4 worm cellular contexts compared by ENCODE assay signal in genomic region chrIII:2578563-2578962, ce11.
TF ChIP-seq lines count a peak whose summit lies in the region.

No protein-coding gene starts in this region.

TF ChIP-seq in whole organism, L1 larva, 84 proteins besides CTCF, POLR2A, EP300 and RAD21 (continued from another document and continues in another):
- TF ChIP-seq lin-14 (GFP tag; optimal IDR thresholded peaks at IDR 0.05; lab: Kevin White, UChicago) (peak; percentile 83), ceh-82 (tag; optimal IDR thresholded peaks at IDR 0.05; lab: Kevin White, UChicago) (peak in 2 of 3 experiments; percentile 48 to 54), ceh-8 (GFP tag; optimal IDR thresholded peaks at IDR 0.05; lab: Kevin White, UChicago) (no peak), pqm-1 (tag; optimal IDR thresholded peaks at IDR 0.05; lab: Kevin White, UChicago) (no peak), egl-27 (tag; optimal IDR thresholded peaks at IDR 0.05; lab: Kevin White, UChicago) (no peak), nhr-77 (tag; optimal IDR thresholded peaks at IDR 0.05; lab: Kevin White, UChicago) (no peak), aha-1 (tag; optimal IDR thresholded peaks at IDR 0.05; lab: Kevin White, UChicago) (no peak), hpl-2 (GFP tag; optimal IDR thresholded peaks at IDR 0.05; lab: Kevin White, UChicago) (no peak), sptf-1 (tag; optimal IDR thresholded peaks at IDR 0.05; lab: Kevin White, UChicago) (no peak), ceh-90 (tag; optimal IDR thresholded peaks at IDR 0.05; lab: Kevin White, UChicago) (no peak), snpc-4 (tag; optimal IDR thresholded peaks at IDR 0.05; lab: Kevin White, UChicago) (no peak), grh-1 (GFP tag; IDR thresholded peaks at IDR 0.05; lab: Robert Waterston, UW) (no peak), lin-35 (GFP tag; optimal IDR thresholded peaks at IDR 0.05; lab: Kevin White, UChicago) (peak; percentile 49 to 66), nhr-12 (tag; optimal IDR thresholded peaks at IDR 0.05; lab: Kevin White, UChicago) (no peak), unc-130 (tag; optimal IDR thresholded peaks at IDR 0.05; lab: Kevin White, UChicago) (no peak), mab-9 (GFP tag; IDR thresholded peaks at IDR 0.05; lab: Robert Waterston, UW) (no peak), nhr-85 (tag; lab: Kevin White, UChicago) (peak; percentile 69), F16B12.6 (tag; optimal IDR thresholded peaks at IDR 0.05; lab: Kevin White, UChicago) (no peak), skn-1 (tag; optimal IDR thresholded peaks at IDR 0.05; lab: Kevin White, UChicago) (peak; percentile 4), mef-2 (tag; optimal IDR thresholded peaks at IDR 0.05; lab: Kevin White, UChicago) (no peak), nhr-71 (tag; optimal IDR thresholded peaks at IDR 0.05; lab: Kevin White, UChicago) (peak; percentile 80), vab-15 (tag; optimal IDR thresholded peaks at IDR 0.05; lab: Kevin White, UChicago) (no peak), nhr-28 (tag; optimal IDR thresholded peaks at IDR 0.05; lab: Kevin White, UChicago) (no peak), lsy-2 (tag; optimal IDR thresholded peaks at IDR 0.05; lab: Kevin White, UChicago) (peak; percentile 76 to 77), jun-1 (tag; optimal IDR thresholded peaks at IDR 0.05; lab: Kevin White, UChicago) (peak; percentile 15), dpl-1 (GFP tag; optimal IDR thresholded peaks at IDR 0.05; lab: Kevin White, UChicago) (peak in 2 of 3 experiments; percentile 51 to 53), lin-39 (tag; optimal IDR thresholded peaks at IDR 0.05; lab: Kevin White, UChicago) (no peak), efl-3 (GFP tag; optimal IDR thresholded peaks at IDR 0.05; lab: Kevin White, UChicago) (no peak), nhr-47 (tag; optimal IDR thresholded peaks at IDR 0.05; lab: Kevin White, UChicago) (peak; percentile 63), C04F5.9 (tag; optimal IDR thresholded peaks at IDR 0.05; lab: Kevin White, UChicago) (no peak), nhr-76 (tag; optimal IDR thresholded peaks at IDR 0.05; lab: Kevin White, UChicago) (no peak), pag-3 (tag; optimal IDR thresholded peaks at IDR 0.05; lab: Kevin White, UChicago; ENCODE audit: borderline replicate concordance, insufficient read depth) (no peak), dsc-1 (tag; optimal IDR thresholded peaks at IDR 0.05; lab: Kevin White, UChicago) (peak; percentile 28), sup-37 (GFP tag; optimal IDR thresholded peaks at IDR 0.05; lab: Kevin White, UChicago) (no peak)

TF ChIP-seq in whole organism, L2 larva, 48 proteins besides CTCF, POLR2A, EP300 and RAD21 (continued from another document):
- TF ChIP-seq gmeb-1 (tag; optimal IDR thresholded peaks at IDR 0.05; lab: Kevin White, UChicago) (peak; percentile 53), lsy-2 (tag; optimal IDR thresholded peaks at IDR 0.05; lab: Kevin White, UChicago) (peak in 1 of 2 experiments; percentile 78), skn-1 (tag; optimal IDR thresholded peaks at IDR 0.05; lab: Kevin White, UChicago) (no peak), blmp-1 (tag; optimal IDR thresholded peaks at IDR 0.05; lab: Kevin White, UChicago; ENCODE audit: insufficient read depth) (peak; percentile 71), R02D3.7 (tag; optimal IDR thresholded peaks at IDR 0.05; lab: Kevin White, UChicago) (no peak), unc-55 (GFP tag; optimal IDR thresholded peaks at IDR 0.05; lab: Kevin White, UChicago) (peak; percentile 84), mab-5 (tag; optimal IDR thresholded peaks at IDR 0.05; lab: Kevin White, UChicago) (peak; percentile 21), peb-1 (tag; optimal IDR thresholded peaks at IDR 0.05; lab: Kevin White, UChicago) (no peak), lin-39 (tag; optimal IDR thresholded peaks at IDR 0.05; lab: Kevin White, UChicago) (no peak), C34F6.9 (tag; optimal IDR thresholded peaks at IDR 0.05; lab: Kevin White, UChicago) (peak; percentile 90), nhr-10 (tag; optimal IDR thresholded peaks at IDR 0.05; lab: Kevin White, UChicago) (no peak), nhr-237 (tag; optimal IDR thresholded peaks at IDR 0.05; lab: Kevin White, UChicago) (no peak), nhr-129 (tag; optimal IDR thresholded peaks at IDR 0.05; lab: Kevin White, UChicago) (peak; percentile 39), ama-1 (optimal IDR thresholded peaks at IDR 0.05; lab: Kevin White, UChicago) (no peak), lin-13 (GFP tag; optimal IDR thresholded peaks at IDR 0.05; lab: Kevin White, UChicago) (peak; percentile 59), nhr-77 (tag; optimal IDR thresholded peaks at IDR 0.05; lab: Kevin White, UChicago) (no peak), crh-2 (tag; optimal IDR thresholded peaks at IDR 0.05; lab: Kevin White, UChicago) (peak; percentile 68), ceh-16 (tag; optimal IDR thresholded peaks at IDR 0.05; lab: Kevin White, UChicago) (no peak), lin-11 (tag; optimal IDR thresholded peaks at IDR 0.05; lab: Kevin White, UChicago) (no peak), mdl-1 (tag; optimal IDR thresholded peaks at IDR 0.05; lab: Kevin White, UChicago) (peak; percentile 17 to 29), sma-3 (GFP tag; optimal IDR thresholded peaks at IDR 0.05; lab: Kevin White, UChicago) (peak; percentile 3), fos-1 (tag; optimal IDR thresholded peaks at IDR 0.05; lab: Kevin White, UChicago) (peak; percentile 52), F13H6.1 (tag; optimal IDR thresholded peaks at IDR 0.05; lab: Kevin White, UChicago) (peak; percentile 49)

TF ChIP-seq in whole organism, L3 larva, 47 proteins besides CTCF, POLR2A, EP300 and RAD21 (continued from another document):
- peak; percentile 60 for TF ChIP-seq pha-4 (tag; optimal IDR thresholded peaks at IDR 0.05; lab: Kevin White, UChicago)
- no peak for TF ChIP-seq ceh-16 (tag; optimal IDR thresholded peaks at IDR 0.05; lab: Kevin White, UChicago)
- no peak for TF ChIP-seq nhr-11 (tag; optimal IDR thresholded peaks at IDR 0.05; lab: Kevin White, UChicago)
- no peak for TF ChIP-seq nhr-12 (tag; optimal IDR thresholded peaks at IDR 0.05; lab: Kevin White, UChicago)
- TF ChIP-seq ZK546.5 (tag; optimal IDR thresholded peaks at IDR 0.05; lab: Kevin White, UChicago) = no peak
- peak; percentile 53 for TF ChIP-seq elt-2 (tag; optimal IDR thresholded peaks at IDR 0.05; lab: Kevin White, UChicago)
- no peak for TF ChIP-seq nhr-77 (tag; optimal IDR thresholded peaks at IDR 0.05; lab: Kevin White, UChicago)
- no peak for TF ChIP-seq sea-2 (GFP tag; optimal IDR thresholded peaks at IDR 0.05; lab: Kevin White, UChicago)
- no peak for TF ChIP-seq mml-1 (tag; optimal IDR thresholded peaks at IDR 0.05; lab: Kevin White, UChicago)
- no peak for TF ChIP-seq eor-1 (tag; optimal IDR thresholded peaks at IDR 0.05; lab: Kevin White, UChicago)
- no peak for TF ChIP-seq lsy-12 (tag; optimal IDR thresholded peaks at IDR 0.05; lab: Kevin White, UChicago)
- TF ChIP-seq unc-62 (GFP tag; optimal IDR thresholded peaks at IDR 0.05; lab: Kevin White, UChicago) = no peak
- peak; percentile 27 for TF ChIP-seq pqm-1 (tag; optimal IDR thresholded peaks at IDR 0.05; lab: Kevin White, UChicago)
- no peak for TF ChIP-seq nhr-25 (tag; optimal IDR thresholded peaks at IDR 0.05; lab: Kevin White, UChicago)
- TF ChIP-seq fkh-2 (tag; optimal IDR thresholded peaks at IDR 0.05; lab: Kevin White, UChicago) = no peak
- TF ChIP-seq elt-3 (tag; optimal IDR thresholded peaks at IDR 0.05; lab: Kevin White, UChicago) = no peak
- TF ChIP-seq nhr-237 (tag; optimal IDR thresholded peaks at IDR 0.05; lab: Kevin White, UChicago) = no peak
- no peak for TF ChIP-seq jun-1 (tag; optimal IDR thresholded peaks at IDR 0.05; lab: Kevin White, UChicago)
- TF ChIP-seq nhr-76 (tag; optimal IDR thresholded peaks at IDR 0.05; lab: Kevin White, UChicago) = no peak
- no peak for TF ChIP-seq elt-1 (tag; optimal IDR thresholded peaks at IDR 0.05; lab: Kevin White, UChicago)
- TF ChIP-seq ceh-28 (tag; optimal IDR thresholded peaks at IDR 0.05; lab: Kevin White, UChicago) = peak; percentile 8
- no peak for TF ChIP-seq fkh-10 (GFP tag; optimal IDR thresholded peaks at IDR 0.05; lab: Kevin White, UChicago)
- no peak for TF ChIP-seq mdl-1 (tag; optimal IDR thresholded peaks at IDR 0.05; lab: Kevin White, UChicago)
- TF ChIP-seq daf-12 (tag; optimal IDR thresholded peaks at IDR 0.05; lab: Kevin White, UChicago) = no peak
- no peak for TF ChIP-seq lin-15B (tag; optimal IDR thresholded peaks at IDR 0.05; lab: Kevin White, UChicago)
- TF ChIP-seq nhr-67 (tag; optimal IDR thresholded peaks at IDR 0.05; lab: Kevin White, UChicago) = no peak
- TF ChIP-seq fos-1 (tag; optimal IDR thresholded peaks at IDR 0.05; lab: Kevin White, UChicago) = no peak
- no peak for TF ChIP-seq egl-27 (tag; optimal IDR thresholded peaks at IDR 0.05; lab: Kevin White, UChicago)
- TF ChIP-seq nhr-28 (tag; optimal IDR thresholded peaks at IDR 0.05; lab: Kevin White, UChicago) = no peak
- no peak for TF ChIP-seq snpc-4 (tag; optimal IDR thresholded peaks at IDR 0.05; lab: Kevin White, UChicago)
- TF ChIP-seq unc-39 (tag; optimal IDR thresholded peaks at IDR 0.05; lab: Kevin White, UChicago) = no peak
- no peak for TF ChIP-seq tbx-2 (tag; optimal IDR thresholded peaks at IDR 0.05; lab: Kevin White, UChicago)
- TF ChIP-seq hmg-11 (tag; optimal IDR thresholded peaks at IDR 0.05; lab: Kevin White, UChicago) = peak; percentile 81
- no peak for TF ChIP-seq ztf-4 (tag; optimal IDR thresholded peaks at IDR 0.05; lab: Kevin White, UChicago)
- TF ChIP-seq skn-1 (tag; optimal IDR thresholded peaks at IDR 0.05; lab: Kevin White, UChicago) = no peak

TF ChIP-seq in whole organism, L4 larva, 104 proteins besides CTCF, POLR2A, EP300 and RAD21 (continued from another document and continues in another):
- TF ChIP-seq spr-1 (tag; optimal IDR thresholded peaks at IDR 0.05; lab: Kevin White, UChicago) = no peak
- TF ChIP-seq unc-130 (GFP tag; optimal IDR thresholded peaks at IDR 0.05; lab: Kevin White, UChicago) = no peak
- no peak for TF ChIP-seq nhr-237 (tag; optimal IDR thresholded peaks at IDR 0.05; lab: Kevin White, UChicago)
- TF ChIP-seq T20F7.1 (GFP tag; optimal IDR thresholded peaks at IDR 0.05; lab: Kevin White, UChicago) = peak; percentile 30
- no peak for TF ChIP-seq sdz-12 (GFP tag; optimal IDR thresholded peaks at IDR 0.05; lab: Kevin White, UChicago)
- no peak for TF ChIP-seq ceh-62 (tag; optimal IDR thresholded peaks at IDR 0.05; lab: Kevin White, UChicago)
- no peak for TF ChIP-seq lin-29 (GFP tag; IDR thresholded peaks at IDR 0.05; lab: Robert Waterston, UW)
- TF ChIP-seq lsy-2 (tag; optimal IDR thresholded peaks at IDR 0.05; lab: Kevin White, UChicago) = peak in 1 of 2 experiments; percentile 82
- TF ChIP-seq T26A8.4 (GFP tag; IDR thresholded peaks at IDR 0.05; lab: Robert Waterston, UW) = no peak
- no peak for TF ChIP-seq cey-2 (tag; optimal IDR thresholded peaks at IDR 0.05; lab: Kevin White, UChicago; ENCODE audit: borderline replicate concordance, insufficient read depth)
- TF ChIP-seq aha-1 (tag; lab: Kevin White, UChicago) = no peak
- no peak for TF ChIP-seq php-3 (GFP tag; IDR thresholded peaks at IDR 0.05; lab: Robert Waterston, UW)
- no peak for TF ChIP-seq ceh-44 (GFP tag; IDR thresholded peaks at IDR 0.05; lab: Robert Waterston, UW)
- no peak for TF ChIP-seq Y105C5A.15 (GFP tag; IDR thresholded peaks at IDR 0.05; lab: Robert Waterston, UW)
- TF ChIP-seq zip-11 (GFP tag; IDR thresholded peaks at IDR 0.05; lab: Robert Waterston, UW) = no peak
- TF ChIP-seq ctbp-1 (GFP tag; IDR thresholded peaks at IDR 0.05; lab: Robert Waterston, UW) = no peak
- no peak for TF ChIP-seq ztf-11 (tag; optimal IDR thresholded peaks at IDR 0.05; lab: Kevin White, UChicago)
- no peak for TF ChIP-seq dmd-9 (GFP tag; IDR thresholded peaks at IDR 0.05; lab: Robert Waterston, UW)
- TF ChIP-seq nhr-77 (tag; optimal IDR thresholded peaks at IDR 0.05; lab: Kevin White, UChicago) = no peak
- no peak for TF ChIP-seq hif-1 (tag; optimal IDR thresholded peaks at IDR 0.05; lab: Kevin White, UChicago)
- no peak for TF ChIP-seq D1046.2 (GFP tag; IDR thresholded peaks at IDR 0.05; lab: Robert Waterston, UW)
- no peak for TF ChIP-seq attf-4 (tag; optimal IDR thresholded peaks at IDR 0.05; lab: Kevin White, UChicago)
- peak; percentile 53 for TF ChIP-seq nhr-28 (tag; optimal IDR thresholded peaks at IDR 0.05; lab: Kevin White, UChicago)
- no peak for TF ChIP-seq dpl-1 (GFP tag; optimal IDR thresholded peaks at IDR 0.05; lab: Kevin White, UChicago)
- peak; percentile 45 for TF ChIP-seq mes-2 (tag; optimal IDR thresholded peaks at IDR 0.05; lab: Kevin White, UChicago; ENCODE audit: poor library complexity, severe bottlenecking)
- TF ChIP-seq egl-43 (GFP tag; IDR thresholded peaks at IDR 0.05; lab: Robert Waterston, UW) = no peak
- no peak for TF ChIP-seq ceh-28 (tag; optimal IDR thresholded peaks at IDR 0.05; lab: Kevin White, UChicago)
- 0 out of 2 replicates have a peak, but pooled peaks have one; percentile 26 for TF ChIP-seq hmg-1.1 (GFP tag; IDR thresholded peaks at IDR 0.05; lab: Robert Waterston, UW)
- no peak for TF ChIP-seq fkh-10 (GFP tag; optimal IDR thresholded peaks at IDR 0.05; lab: Kevin White, UChicago)
- TF ChIP-seq mxl-3 (GFP tag; optimal IDR thresholded peaks at IDR 0.05; lab: Kevin White, UChicago) = peak; percentile 49
- TF ChIP-seq F49E8.2 (tag; optimal IDR thresholded peaks at IDR 0.05; lab: Kevin White, UChicago; ENCODE audit: borderline replicate concordance) = no peak
- TF ChIP-seq madf-5 (GFP tag; IDR thresholded peaks at IDR 0.05; lab: Robert Waterston, UW) = no peak
- no peak for TF ChIP-seq mdt-29 (GFP tag; IDR thresholded peaks at IDR 0.05; lab: Robert Waterston, UW)
- no peak for TF ChIP-seq lin-15B (tag; optimal IDR thresholded peaks at IDR 0.05; lab: Kevin White, UChicago)
- TF ChIP-seq vab-7 (GFP tag; IDR thresholded peaks at IDR 0.05; lab: Robert Waterston, UW) = no peak
- TF ChIP-seq nhr-102 (tag; optimal IDR thresholded peaks at IDR 0.05; lab: Kevin White, UChicago) = no peak
- peak in 1 of 2 experiments; percentile 63 for TF ChIP-seq mdl-1 (tag; optimal IDR thresholded peaks at IDR 0.05; lab: Kevin White, UChicago)
- TF ChIP-seq lin-38 (GFP tag; IDR thresholded peaks at IDR 0.05; lab: Robert Waterston, UW) = no peak
- no peak for TF ChIP-seq F26F4.8 (GFP tag; conservative IDR thresholded peaks at IDR 0.05; lab: Robert Waterston, UW)
- TF ChIP-seq Y48G9A.11 (GFP tag; IDR thresholded peaks at IDR 0.05; lab: Robert Waterston, UW) = no peak
- TF ChIP-seq duxl-1 (tag; optimal IDR thresholded peaks at IDR 0.05; lab: Kevin White, UChicago; ENCODE audit: poor library complexity) = no peak
- TF ChIP-seq zfp-3 (GFP tag; conservative IDR thresholded peaks at IDR 0.05; lab: Robert Waterston, UW) = no peak
- TF ChIP-seq nhr-111 (GFP tag; optimal IDR thresholded peaks at IDR 0.05; lab: Kevin White, UChicago) = no peak
- TF ChIP-seq snpc-4 (tag; optimal IDR thresholded peaks at IDR 0.05; lab: Kevin White, UChicago) = no peak
- TF ChIP-seq dmd-6 (GFP tag; IDR thresholded peaks at IDR 0.05; lab: Robert Waterston, UW) = peak; percentile 31
- TF ChIP-seq nhr-6 (tag; optimal IDR thresholded peaks at IDR 0.05; lab: Kevin White, UChicago) = peak; percentile 63
- TF ChIP-seq ama-1 (optimal IDR thresholded peaks at IDR 0.05; lab: Kevin White, UChicago) = no peak
- TF ChIP-seq lin-13 (GFP tag; optimal IDR thresholded peaks at IDR 0.05; lab: Kevin White, UChicago) = no peak
- TF ChIP-seq mep-1 (tag; optimal IDR thresholded peaks at IDR 0.05; lab: Kevin White, UChicago) = peak; percentile 51
- peak; percentile 90 for TF ChIP-seq hlh-30 (tag; optimal IDR thresholded peaks at IDR 0.05; lab: Kevin White, UChicago; ENCODE audit: insufficient read depth)
- no peak for TF ChIP-seq ces-1 (GFP tag; optimal IDR thresholded peaks at IDR 0.05; lab: Kevin White, UChicago)
- TF ChIP-seq lim-7 (GFP tag; IDR thresholded peaks at IDR 0.05; lab: Robert Waterston, UW) = no peak
- TF ChIP-seq lin-39 (tag; optimal IDR thresholded peaks at IDR 0.05; lab: Kevin White, UChicago) = no peak
- TF ChIP-seq ztf-7 (tag; optimal IDR thresholded peaks at IDR 0.05; lab: Kevin White, UChicago) = peak; percentile 42
- no peak for TF ChIP-seq nhr-11 (tag; optimal IDR thresholded peaks at IDR 0.05; lab: Kevin White, UChicago)
- TF ChIP-seq tag-97 (GFP tag; IDR thresholded peaks at IDR 0.05; lab: Robert Waterston, UW) = no peak
- no peak for TF ChIP-seq unc-62 (GFP tag; optimal IDR thresholded peaks at IDR 0.05 in 1 of 2; lab: Kevin White, UChicago)
- no peak for TF ChIP-seq unc-62 (tag; optimal IDR thresholded peaks at IDR 0.05; lab: Kevin White, UChicago)
